Worm (Caenorhabditis elegans): ENCODE data around the gene Y59E9AL.36.
"Not testable (repeated sequence)": the region's sequence is repeated elsewhere in the genome, so short reads cannot be mapped to it uniquely, and the experiment has no call there.

ce11 chrIV:5162941-5163340 lies 46.3 kb downstream of the Y59E9AL.36 start, which contains the start of the genes nspd-3 and C24D10.2:
- TF ChIP-seq drap-1 (GFP tag; optimal IDR thresholded peaks at IDR 0.05); nhr-237 (tag; optimal IDR thresholded peaks at IDR 0.05); lsy-2 (tag; optimal IDR thresholded peaks at IDR 0.05); ztf-11 (tag; optimal IDR thresholded peaks at IDR 0.05); nhr-28 (tag; optimal IDR thresholded peaks at IDR 0.05); ces-1 (GFP tag; optimal IDR thresholded peaks at IDR 0.05); snpc-4 (tag; optimal IDR thresholded peaks at IDR 0.05); pha-4 (tag; optimal IDR thresholded peaks at IDR 0.05): not testable (repeated sequence)
